Worm (Caenorhabditis elegans): ENCODE results near the gene pigb-1.

The pigb-1 gene

ce11 chrII:4954099-4954959, 38.5 kb downstream of the pigb-1 start (continued):
- TF ChIP-seq F57C9.4 (tag; optimal IDR thresholded peaks at IDR 0.05) (no peak), Y53F4B.3 (GFP tag; IDR thresholded peaks at IDR 0.05) (no peak), let-526 (GFP tag; IDR thresholded peaks at IDR 0.05) (no peak), F33H1.4 (GFP tag; IDR thresholded peaks at IDR 0.05) (no peak), lir-1 (GFP tag; conservative IDR thresholded peaks at IDR 0.05) (no peak), ztf-3 (GFP tag; optimal IDR thresholded peaks at IDR 0.05) (no peak), F10E7.11 (tag; optimal IDR thresholded peaks at IDR 0.05) (no peak), bed-1 (GFP tag; IDR thresholded peaks at IDR 0.05) (no peak), aptf-3 (GFP tag; IDR thresholded peaks at IDR 0.05) (no peak), hrde-1 (tag; optimal IDR thresholded peaks at IDR 0.05; ENCODE audit: borderline replicate concordance) (no peak), mxl-1 (tag; optimal IDR thresholded peaks at IDR 0.05) (no peak), cebp-2 (GFP tag; IDR thresholded peaks at IDR 0.05) (no peak), efl-1 (GFP tag; optimal IDR thresholded peaks at IDR 0.05) (no peak), ekl-4 (GFP tag; IDR thresholded peaks at IDR 0.05) (0 out of 2 replicates have a peak, but pooled peaks have one; percentile 9), nhr-90 (tag; optimal IDR thresholded peaks at IDR 0.05) (no peak), madf-10 (tag; optimal IDR thresholded peaks at IDR 0.05) (no peak), him-1 (tag; optimal IDR thresholded peaks at IDR 0.05) (no peak), madf-6 (GFP tag; IDR thresholded peaks at IDR 0.05) (peak; percentile 50), zim-3 (tag; optimal IDR thresholded peaks at IDR 0.05) (no peak), egl-44 (GFP tag; IDR thresholded peaks at IDR 0.05) (no peak), attf-3 (GFP tag; conservative IDR thresholded peaks at IDR 0.05) (no peak), lin-35 (GFP tag; optimal IDR thresholded peaks at IDR 0.05) (no peak), ztf-6 (GFP tag; IDR thresholded peaks at IDR 0.05) (no peak), F22D6.2 (tag; optimal IDR thresholded peaks at IDR 0.05) (no peak), attf-5 (GFP tag; optimal IDR thresholded peaks at IDR 0.05) (no peak), madf-3 (GFP tag; IDR thresholded peaks at IDR 0.05) (peak; percentile 82; the same call in 1 of the 2 replicates), tbx-9 (tag; optimal IDR thresholded peaks at IDR 0.05; ENCODE audit: borderline replicate concordance) (no peak), cebp-1 (GFP tag; IDR thresholded peaks at IDR 0.05) (no peak), cebp-1 (tag; optimal IDR thresholded peaks at IDR 0.05) (peak; percentile 27), C06A6.2 (GFP tag; conservative IDR thresholded peaks at IDR 0.05) (0 out of 2 replicates have a peak, but pooled peaks have one; percentile 20), sea-2 (GFP tag; IDR thresholded peaks at IDR 0.05) (no peak), hmg-1.2 (GFP tag; IDR thresholded peaks at IDR 0.05) (no peak), B0261.1 (tag; optimal IDR thresholded peaks at IDR 0.05) (no peak), ets-4 (GFP tag; optimal IDR thresholded peaks at IDR 0.05) (no peak), nfya-2 (GFP tag; IDR thresholded peaks at IDR 0.05) (no peak), mcd-1 (GFP tag; IDR thresholded peaks at IDR 0.05) (no peak), F55B11.4 (tag; optimal IDR thresholded peaks at IDR 0.05; ENCODE audit: borderline replicate concordance, insufficient read depth) (no peak), nhr-120 (GFP tag; IDR thresholded peaks at IDR 0.05) (no peak), ceh-79 (tag; optimal IDR thresholded peaks at IDR 0.05) (no peak), snpc-4 (GFP tag; optimal IDR thresholded peaks at IDR 0.05) (no peak), snpc-4 (tag; optimal IDR thresholded peaks at IDR 0.05) (peak in 1 of 4 experiments; percentile 7)

Measured in whole organism, young adult.